5 fruit fly cellular contexts compared by ENCODE assay signal in the genomic region with DNA sequence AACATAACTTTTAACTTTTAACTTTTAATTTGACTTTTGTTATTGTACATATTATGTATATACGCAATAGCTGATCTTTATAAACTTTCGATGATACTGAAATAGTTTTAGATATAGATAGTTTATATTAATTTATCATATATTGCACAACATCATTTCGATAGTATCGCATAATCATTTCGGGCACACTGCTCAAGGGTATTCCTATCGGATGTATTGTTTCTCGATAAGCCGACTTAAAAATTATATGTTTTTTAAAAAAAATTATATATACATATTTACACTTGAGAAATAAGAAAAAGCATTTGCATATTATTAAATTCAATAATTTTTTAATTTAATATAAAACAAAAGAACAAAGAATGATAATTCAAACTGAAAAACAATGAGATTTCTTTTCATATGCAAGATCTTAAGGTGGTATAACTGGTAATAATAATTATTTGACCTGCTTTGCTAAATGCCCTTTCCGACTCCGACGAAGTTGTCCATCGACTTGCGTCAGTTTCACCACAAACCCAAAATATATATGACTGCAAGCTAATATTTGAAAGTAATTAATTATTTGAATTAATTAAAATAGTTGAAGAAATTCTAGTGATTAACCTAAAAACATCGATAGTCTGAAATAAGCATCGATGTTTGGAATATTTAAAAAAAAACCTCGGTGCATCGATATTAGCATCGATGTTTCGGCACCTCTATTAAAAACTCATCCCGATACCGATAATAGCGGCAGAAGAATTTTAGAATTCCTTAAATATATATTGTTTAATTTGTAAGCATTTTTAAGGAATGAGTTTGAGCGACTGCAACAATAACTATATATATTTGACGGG.
TF ChIP-seq lines count a peak whose summit lies in the region.

Gene CG4949, plus strand, starts transcription at position 698 of the 839 bp plus-strand sequence.

- no peak for TF ChIP-seq CTCF in whole organism, embryonic (GFP tag; optimal IDR thresholded peaks at IDR 0.05; lab: Kevin White, UChicago)

TF ChIP-seq in whole organism, adult, 20 proteins besides CTCF, POLR2A, EP300 and RAD21:
- TF ChIP-seq toe (GFP tag; optimal IDR thresholded peaks at IDR 0.05; lab: Kevin White, UChicago) (no peak), cnc (optimal IDR thresholded peaks at IDR 0.05; lab: Kevin White, UChicago) (no peak), Mnt (GFP tag; optimal IDR thresholded peaks at IDR 0.05; lab: Kevin White, UChicago) (no peak), CG12768 (GFP tag; optimal IDR thresholded peaks at IDR 0.05; lab: Kevin White, UChicago) (no peak), cic (GFP tag; optimal IDR thresholded peaks at IDR 0.05; lab: Kevin White, UChicago) (no peak), CG7101 (tag; optimal IDR thresholded peaks at IDR 0.05; lab: Kevin White, UChicago) (peak; percentile 3), CG11617 (GFP tag; optimal IDR thresholded peaks at IDR 0.05; lab: Kevin White, UChicago) (peak; percentile 15), Hr96 (GFP tag; optimal IDR thresholded peaks at IDR 0.05; lab: Kevin White, UChicago) (no peak), kay (GFP tag; lab: Kevin White, UChicago; ENCODE audit: borderline replicate concordance) (peak; percentile 79), CG1620 (GFP tag; optimal IDR thresholded peaks at IDR 0.05; lab: Kevin White, UChicago) (peak; percentile 30)

TF ChIP-seq in whole organism, embryonic, 481 proteins besides CTCF, POLR2A, EP300 and RAD21 (continues in another document):
- TF ChIP-seq CG15011 (GFP tag; optimal IDR thresholded peaks at IDR 0.05; lab: Kevin White, UChicago) (no peak), shn (GFP tag; optimal IDR thresholded peaks at IDR 0.05; lab: Kevin White, UChicago) (no peak), CG9797 (GFP tag; optimal IDR thresholded peaks at IDR 0.05; lab: Kevin White, UChicago) (no peak), CG10147 (GFP tag; optimal IDR thresholded peaks at IDR 0.05; lab: Kevin White, UChicago) (peak; percentile 16), gce (GFP tag; IDR thresholded peaks at IDR 0.05; lab: Robert Waterston, UW) (0 out of 3 replicates have a peak, but pooled peaks have one; percentile 15), HLH54F (GFP tag; optimal IDR thresholded peaks at IDR 0.05; lab: Kevin White, UChicago) (no peak), pzg (GFP tag; optimal IDR thresholded peaks at IDR 0.05; lab: Kevin White, UChicago) (peak; percentile 36), unc-4 (GFP tag; IDR thresholded peaks at IDR 0.05; lab: Robert Waterston, UW; ENCODE audit: partially characterized antibody) (peak; percentile 72), Xrp1 (GFP tag; IDR thresholded peaks at IDR 0.05; lab: Robert Waterston, UW) (no peak), CG14860 (GFP tag; IDR thresholded peaks at IDR 0.05; lab: Robert Waterston, UW; ENCODE audit: partially characterized antibody) (peak; percentile 85), salm (tag; optimal IDR thresholded peaks at IDR 0.05; lab: Kevin White, UChicago) (no peak), CG30020 (tag; optimal IDR thresholded peaks at IDR 0.05; lab: Kevin White, UChicago) (peak; percentile 23), CG15514 (GFP tag; optimal IDR thresholded peaks at IDR 0.05; lab: Kevin White, UChicago) (peak; percentile 25), CG8089 (GFP tag; optimal IDR thresholded peaks at IDR 0.05; lab: Kevin White, UChicago) (no peak), CG16815 (GFP tag; optimal IDR thresholded peaks at IDR 0.05; lab: Kevin White, UChicago) (no peak), tna (GFP tag; IDR thresholded peaks at IDR 0.05; lab: Robert Waterston, UW; ENCODE audit: partially characterized antibody) (peak; percentile 90), CG10267 (tag; optimal IDR thresholded peaks at IDR 0.05; lab: Kevin White, UChicago) (peak; percentile 7)

TF ChIP-seq in whole organism, prepupa, 60 proteins besides CTCF, POLR2A, EP300 and RAD21 (continues in another document):
- TF ChIP-seq CG8119 (GFP tag; IDR thresholded peaks at IDR 0.05; lab: Robert Waterston, UW) (peak; percentile 44; the same call in 1 of the 3 replicates), CG8319 (GFP tag; optimal IDR thresholded peaks at IDR 0.05; lab: Kevin White, UChicago) (no peak), Sox15 (GFP tag; optimal IDR thresholded peaks at IDR 0.05; lab: Kevin White, UChicago) (no peak), Gug (GFP tag; IDR thresholded peaks at IDR 0.05; lab: Robert Waterston, UW) (no peak), Ets96B (tag; optimal IDR thresholded peaks at IDR 0.05; lab: Kevin White, UChicago) (no peak), CG16779 (tag; optimal IDR thresholded peaks at IDR 0.05; lab: Kevin White, UChicago) (no peak), Eip75B (GFP tag; optimal IDR thresholded peaks at IDR 0.05; lab: Kevin White, UChicago) (no peak), vri (GFP tag; optimal IDR thresholded peaks at IDR 0.05; lab: Kevin White, UChicago) (no peak), dsx (GFP tag; optimal IDR thresholded peaks at IDR 0.05; lab: Kevin White, UChicago; ENCODE audit: poor library complexity, severe bottlenecking) (no peak), CG32006 (GFP tag; optimal IDR thresholded peaks at IDR 0.05; lab: Kevin White, UChicago) (peak; percentile 17), CG4318 (GFP tag; optimal IDR thresholded peaks at IDR 0.05; lab: Kevin White, UChicago) (no peak), ss (GFP tag; optimal IDR thresholded peaks at IDR 0.05; lab: Kevin White, UChicago) (no peak), CG6854 (GFP tag; optimal IDR thresholded peaks at IDR 0.05; lab: Kevin White, UChicago) (no peak), Lpt (GFP tag; optimal IDR thresholded peaks at IDR 0.05; lab: Kevin White, UChicago) (peak; percentile 19), eg (GFP tag; IDR thresholded peaks at IDR 0.05; lab: Robert Waterston, UW) (no peak), spab (GFP tag; optimal IDR thresholded peaks at IDR 0.05; lab: Kevin White, UChicago) (no peak), Hr39 (GFP tag; optimal IDR thresholded peaks at IDR 0.05; lab: Kevin White, UChicago) (no peak), CG6792 (GFP tag; optimal IDR thresholded peaks at IDR 0.05; lab: Kevin White, UChicago) (no peak), fd59A (GFP tag; optimal IDR thresholded peaks at IDR 0.05; lab: Kevin White, UChicago) (no peak)

TF ChIP-seq in whole organism, pupa, 21 proteins besides CTCF, POLR2A, EP300 and RAD21:
- TF ChIP-seq CG17806 (tag; optimal IDR thresholded peaks at IDR 0.05; lab: Kevin White, UChicago) (peak; percentile 17), CG4496 (GFP tag; IDR thresholded peaks at IDR 0.05; lab: Robert Waterston, UW) (no peak), D1 (tag; optimal IDR thresholded peaks at IDR 0.05; lab: Kevin White, UChicago) (no peak), CG14655 (GFP tag; optimal IDR thresholded peaks at IDR 0.05; lab: Kevin White, UChicago) (peak; percentile 10), CG34367 (tag; optimal IDR thresholded peaks at IDR 0.05; lab: Kevin White, UChicago) (no peak), fd96Ca (GFP tag; IDR thresholded peaks at IDR 0.05; lab: Robert Waterston, UW) (no peak), CG8159 (tag; optimal IDR thresholded peaks at IDR 0.05; lab: Kevin White, UChicago) (no peak), rn (GFP tag; IDR thresholded peaks at IDR 0.05; lab: Robert Waterston, UW) (no peak), Ets98B (GFP tag; IDR thresholded peaks at IDR 0.05; lab: Robert Waterston, UW) (no peak)

TF ChIP-seq in whole organism, wandering third instar larva, 38 proteins besides CTCF, POLR2A, EP300 and RAD21:
- TF ChIP-seq foxo (GFP tag; optimal IDR thresholded peaks at IDR 0.05; lab: Kevin White, UChicago) (peak in 1 of 2 experiments; percentile 6), sage (GFP tag; optimal IDR thresholded peaks at IDR 0.05; lab: Kevin White, UChicago) (peak; percentile 33), Mio (GFP tag; optimal IDR thresholded peaks at IDR 0.05; lab: Kevin White, UChicago) (no peak), Vsx2 (GFP tag; optimal IDR thresholded peaks at IDR 0.05; lab: Kevin White, UChicago; ENCODE audit: partially characterized antibody) (no peak), GATAd (GFP tag; optimal IDR thresholded peaks at IDR 0.05; lab: Kevin White, UChicago) (no peak), HLH106 (tag; optimal IDR thresholded peaks at IDR 0.05; lab: Kevin White, UChicago) (peak; percentile 36), CG32264 (GFP tag; optimal IDR thresholded peaks at IDR 0.05; lab: Kevin White, UChicago) (no peak)
